Fruit fly (Drosophila melanogaster) whole organism, embryonic: ENCODE results near the gene CG7557.

Source experiments
- ATbp ChIP-seq: fragments of 200-800 bp; sonication (Bioruptor generic); optimal IDR thresholded peaks from 2 replicates; lab custom pipeline; 2017; ENCODE audit warnings: missing biosample characterization, mild to moderate bottlenecking, missing genetic modification characterization, missing genetic modification reagents
- Atf-2 ChIP-seq: fragments of 200-800 bp; sonication (Bioruptor generic); optimal IDR thresholded peaks from 2 replicates; lab custom pipeline; 2016; ENCODE audit warnings: missing biosample characterization, missing genetic modification characterization
- CG10267 ChIP-seq: fragments of 200-800 bp; sonication (Bioruptor generic); optimal IDR thresholded peaks from 2 replicates; lab custom pipeline; 2018; ENCODE audit warnings: missing biosample characterization, mild to moderate bottlenecking, missing genetic modification characterization, moderate library complexity
- CG10959 ChIP-seq: fragments of 200-800 bp; sonication (Bioruptor generic); IDR thresholded peaks from 2 replicates; pipeline ENCODE4 v1.3.6; 2022; ENCODE audit warnings: missing biosample characterization, missing genetic modification characterization
- CG11247 ChIP-seq: fragments of 200-800 bp; sonication (Bioruptor generic); IDR thresholded peaks from 2 replicates; pipeline ENCODE4 v1.3.6; 2022; ENCODE audit warnings: missing biosample characterization, missing genetic modification characterization
- CG12236 ChIP-seq: fragments of 200-800 bp; sonication (Bioruptor generic); optimal IDR thresholded peaks from 2 replicates; lab custom pipeline; 2016; ENCODE audit warnings: missing biosample characterization, missing genetic modification characterization
- CG13424 ChIP-seq: fragments of 200-800 bp; sonication (Bioruptor generic); optimal IDR thresholded peaks from 2 replicates; lab custom pipeline; 2019; ENCODE audit warnings: missing biosample characterization, mild to moderate bottlenecking, missing genetic modification characterization, moderate library complexity
- CG13624 ChIP-seq: fragments of 200-800 bp; sonication (Bioruptor generic); optimal IDR thresholded peaks from 2 replicates; lab custom pipeline; 2016; ENCODE audit warnings: missing biosample characterization, missing genetic modification characterization
- CG1603 ChIP-seq: fragments of 200-800 bp; sonication (Bioruptor generic); optimal IDR thresholded peaks from 2 replicates; lab custom pipeline; 2019; ENCODE audit warnings: missing biosample characterization, mild to moderate bottlenecking, missing genetic modification characterization, moderate library complexity
- CG17328 ChIP-seq: fragments of 200-800 bp; sonication (Bioruptor generic); IDR thresholded peaks from 2 replicates; pipeline ENCODE4 v1.3.6; 2022; ENCODE audit warnings: missing biosample characterization, missing genetic modification characterization
- CG17359 ChIP-seq: fragments of 200-800 bp; sonication (Bioruptor generic); optimal IDR thresholded peaks from 3 replicates; lab custom pipeline; 2018; ENCODE audit warnings: missing biosample characterization, mild to moderate bottlenecking, missing genetic modification characterization, moderate library complexity
- CG17912 ChIP-seq: fragments of 200-800 bp; sonication (Bioruptor generic); optimal IDR thresholded peaks from 2 replicates; lab custom pipeline; 2018; ENCODE audit warnings: missing biosample characterization, mild to moderate bottlenecking, missing genetic modification characterization
- CG18011 ChIP-seq: fragments of 200-800 bp; sonication (Bioruptor generic); optimal IDR thresholded peaks from 2 replicates; lab custom pipeline; 2017; ENCODE audit warnings: missing biosample characterization, missing genetic modification characterization, mild to moderate bottlenecking, moderate library complexity, missing genotype
- CG18262 ChIP-seq: fragments of 200-800 bp; optimal IDR thresholded peaks from 3 replicates; lab custom pipeline; 2019; ENCODE audit warnings: missing biosample characterization, mild to moderate bottlenecking, missing genetic modification characterization, moderate library complexity
- CG2889 ChIP-seq: fragments of 200-800 bp; sonication (Bioruptor generic); IDR thresholded peaks from 3 replicates; pipeline ENCODE4 v1.3.6; 2022; ENCODE audit warnings: missing biosample characterization, missing genetic modification characterization
- CG33557 ChIP-seq: fragments of 200-800 bp; sonication (Bioruptor generic); optimal IDR thresholded peaks from 2 replicates; lab custom pipeline; 2019; ENCODE audit warnings: missing biosample characterization, mild to moderate bottlenecking, missing genetic modification characterization, moderate library complexity
- CG4282 ChIP-seq: fragments of 200-800 bp; sonication (Bioruptor generic); optimal IDR thresholded peaks from 2 replicates; lab custom pipeline; 2016; ENCODE audit warnings: missing biosample characterization, missing genetic modification characterization
- CG4617 ChIP-seq: fragments of 200-800 bp; sonication (Bioruptor generic); optimal IDR thresholded peaks from 3 replicates; lab custom pipeline; 2016; ENCODE audit warnings: missing biosample characterization, missing genetic modification characterization, borderline replicate concordance
- CG6175 ChIP-seq: fragments of 200-800 bp; sonication (Bioruptor generic); IDR thresholded peaks from 3 replicates; pipeline ENCODE4 v1.3.6; 2022; ENCODE audit warnings: missing biosample characterization, missing genetic modification characterization
- CG7963 ChIP-seq: fragments of 200-800 bp; sonication (Bioruptor generic); IDR thresholded peaks from 3 replicates; pipeline ENCODE4 v1.3.6; 2022; ENCODE audit warnings: missing biosample characterization, missing genetic modification characterization; ENCODE audit not compliant: partially characterized antibody
- CG8281 ChIP-seq: fragments of 200-800 bp; sonication (Bioruptor generic); optimal IDR thresholded peaks from 2 replicates; lab custom pipeline; 2018; ENCODE audit warnings: missing biosample characterization, mild to moderate bottlenecking, missing genetic modification characterization, moderate library complexity
- CG8944 ChIP-seq: fragments of 200-800 bp; sonication (Bioruptor generic); optimal IDR thresholded peaks from 3 replicates; lab custom pipeline; 2016; ENCODE audit warnings: missing biosample characterization, missing genetic modification characterization
- D19A ChIP-seq: fragments of 200-800 bp; optimal IDR thresholded peaks from 3 replicates; lab custom pipeline; 2019; ENCODE audit warnings: missing biosample characterization, mild to moderate bottlenecking, missing genetic modification characterization, moderate library complexity
- Drgx ChIP-seq: fragments of 200-800 bp; sonication (Bioruptor generic); IDR thresholded peaks from 2 replicates; pipeline ENCODE4 v1.3.6; 2022; ENCODE audit warnings: missing biosample characterization, missing genetic modification characterization
- ERR ChIP-seq: fragments of 200-800 bp; sonication (Bioruptor generic); optimal IDR thresholded peaks from 2 replicates; lab custom pipeline; 2016; ENCODE audit warnings: missing biosample characterization, missing genetic modification characterization
- NC2α ChIP-seq: fragments of 200-800 bp; sonication (Bioruptor generic); optimal IDR thresholded peaks from 2 replicates; lab custom pipeline; 2016; ENCODE audit warnings: missing biosample characterization, missing genetic modification characterization
- Ptx1 ChIP-seq: fragments of 200-800 bp; sonication (Bioruptor generic); IDR thresholded peaks from 2 replicates; pipeline ENCODE4 v1.3.6; 2022; ENCODE audit warnings: missing biosample characterization, missing genetic modification characterization
- Rx ChIP-seq: fragments of 200-800 bp; sonication (Bioruptor generic); IDR thresholded peaks from 2 replicates; pipeline ENCODE4 v1.3.6; 2022; ENCODE audit warnings: missing biosample characterization, missing genetic modification characterization
- Xrp1 ChIP-seq: fragments of 200-800 bp; sonication (Bioruptor generic); IDR thresholded peaks from 2 replicates; pipeline ENCODE4 v1.3.6; 2022; ENCODE audit warnings: missing biosample characterization, missing genetic modification characterization
- bab2 ChIP-seq: fragments of 200-800 bp; sonication (Bioruptor generic); optimal IDR thresholded peaks from 2 replicates; lab custom pipeline; 2016; ENCODE audit warnings: missing biosample characterization, missing genetic modification characterization
- bowl ChIP-seq: fragments of 200-800 bp; sonication (Bioruptor generic); IDR thresholded peaks from 2 replicates; pipeline ENCODE4 v1.3.6; 2022; ENCODE audit warnings: missing biosample characterization, missing genetic modification characterization
- btn ChIP-seq: fragments of 200-800 bp; sonication (Bioruptor generic); optimal IDR thresholded peaks from 2 replicates; lab custom pipeline; 2016; ENCODE audit warnings: missing biosample characterization, missing genetic modification characterization
- cas ChIP-seq: fragments of 200-800 bp; sonication (Bioruptor generic); IDR thresholded peaks from 2 replicates; pipeline ENCODE4 v1.3.6; 2022; ENCODE audit warnings: missing biosample characterization, missing genetic modification characterization
- danr ChIP-seq: fragments of 200-800 bp; sonication (Bioruptor generic); IDR thresholded peaks from 2 replicates; pipeline ENCODE4 v1.3.6; 2022; ENCODE audit warnings: missing biosample characterization, missing genetic modification characterization
- dmrt11E ChIP-seq: fragments of 200-800 bp; sonication (Bioruptor generic); optimal IDR thresholded peaks from 3 replicates; lab custom pipeline; 2018; ENCODE audit warnings: missing biosample characterization, mild to moderate bottlenecking, missing genetic modification characterization, moderate library complexity
- gce ChIP-seq: fragments of 200-800 bp; sonication (Bioruptor generic); IDR thresholded peaks from 3 replicates; pipeline ENCODE4 v1.3.6; 2022; ENCODE audit warnings: missing biosample characterization, missing genetic modification characterization
- gfzf ChIP-seq: fragments of 200-800 bp; sonication (Bioruptor generic); optimal IDR thresholded peaks from 2 replicates; lab custom pipeline; 2016; ENCODE audit warnings: missing biosample characterization, mild to moderate bottlenecking, missing genetic modification characterization, moderate library complexity
- gsb ChIP-seq: fragments of 200-800 bp; sonication (Bioruptor generic); IDR thresholded peaks from 2 replicates; pipeline ENCODE4 v1.3.6; 2022; ENCODE audit warnings: missing biosample characterization, missing genetic modification characterization
- gt ChIP-seq: fragments of 200-800 bp; sonication (Bioruptor generic); IDR thresholded peaks from 2 replicates; pipeline ENCODE4 v1.3.6; 2022; ENCODE audit warnings: missing biosample characterization, missing genetic modification characterization
- inv ChIP-seq: fragments of 200-800 bp; sonication (Bioruptor generic); IDR thresholded peaks from 2 replicates; pipeline ENCODE4 v1.3.6; 2022; ENCODE audit warnings: missing biosample characterization, missing genetic modification characterization; ENCODE audit not compliant: partially characterized antibody
- jigr1 ChIP-seq: fragments of 200-800 bp; sonication (Bioruptor generic); IDR thresholded peaks from 3 replicates; pipeline ENCODE4 v1.3.6; 2022; ENCODE audit warnings: missing biosample characterization, missing genetic modification characterization
- phol ChIP-seq: fragments of 200-800 bp; sonication (Bioruptor generic); optimal IDR thresholded peaks from 3 replicates; lab custom pipeline; 2018; ENCODE audit warnings: missing biosample characterization, mild to moderate bottlenecking, missing genetic modification characterization, moderate library complexity
- rib ChIP-seq: fragments of 200-800 bp; sonication (Bioruptor generic); IDR thresholded peaks from 2 replicates; pipeline ENCODE4 v1.3.6; 2022; ENCODE audit warnings: missing biosample characterization, missing genetic modification characterization
- sens-2 ChIP-seq: fragments of 200-800 bp; sonication (Bioruptor generic); IDR thresholded peaks from 2 replicates; pipeline ENCODE4 v1.3.6; 2022; ENCODE audit warnings: missing biosample characterization, missing genetic modification characterization
- sima ChIP-seq: fragments of 200-800 bp; sonication (Bioruptor generic); optimal IDR thresholded peaks from 2 replicates; lab custom pipeline; 2016; ENCODE audit warnings: missing biosample characterization, missing genetic modification characterization
- stwl ChIP-seq: fragments of 200-800 bp; sonication (Bioruptor generic); optimal IDR thresholded peaks from 3 replicates; lab custom pipeline; 2018; ENCODE audit warnings: missing biosample characterization, mild to moderate bottlenecking, missing genetic modification characterization, moderate library complexity
- tin ChIP-seq: fragments of 200-800 bp; sonication (Bioruptor generic); optimal IDR thresholded peaks from 3 replicates; lab custom pipeline; 2016; ENCODE audit warnings: missing biosample characterization, missing genetic modification characterization
- vvl ChIP-seq: fragments of 200-800 bp; sonication (Bioruptor generic); IDR thresholded peaks from 2 replicates; pipeline ENCODE4 v1.3.6; 2022; ENCODE audit warnings: missing biosample characterization, missing genetic modification characterization
- yki ChIP-seq: fragments of >200 bp; optimal IDR thresholded peaks from 3 replicates; lab custom pipeline; 2018
- zf30C ChIP-seq: fragments of 200-800 bp; sonication (Bioruptor generic); optimal IDR thresholded peaks from 3 replicates; lab custom pipeline; 2018; ENCODE audit warnings: missing biosample characterization, mild to moderate bottlenecking, missing genetic modification characterization
- zfh1 ChIP-seq: fragments of 200-800 bp; sonication (Bioruptor generic); IDR thresholded peaks from 3 replicates; pipeline ENCODE4 v1.3.6; 2022; ENCODE audit warnings: missing biosample characterization, missing genetic modification characterization

The CG7557 gene

DNA sequence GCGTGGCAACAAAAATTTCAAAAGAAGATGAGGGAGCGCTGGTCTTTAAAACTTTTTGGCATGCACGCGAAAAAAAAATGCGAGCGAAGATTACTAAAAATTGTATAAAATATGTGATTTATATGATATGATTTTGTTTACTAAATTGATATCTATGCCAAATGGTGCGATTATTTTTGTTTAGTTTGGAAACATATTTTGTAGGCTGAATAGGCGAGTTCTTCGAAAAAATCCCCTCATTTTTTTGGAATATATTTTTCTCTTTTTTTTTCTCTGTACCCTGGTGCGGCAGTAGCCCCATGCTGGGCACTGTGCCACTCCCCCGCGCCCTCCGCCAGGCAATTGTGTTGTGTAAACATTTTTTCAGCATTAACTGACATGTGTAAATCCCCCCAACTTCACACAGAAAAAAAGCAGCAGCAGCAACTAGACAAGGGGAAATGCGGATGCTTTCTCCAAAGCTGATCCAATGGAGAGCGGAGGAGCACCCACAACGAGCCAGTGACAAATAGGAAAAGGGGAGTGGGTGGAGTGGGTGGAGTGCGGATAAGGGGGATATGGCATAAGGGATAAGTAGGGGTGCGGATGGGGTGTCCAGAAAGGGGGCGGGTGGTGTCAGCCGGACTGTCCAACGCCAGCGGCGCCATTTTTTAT lies 41.1 kb downstream of the CG7557 start (continued):
- TF ChIP-seq gce (GFP tag; lab: Robert Waterston, UW), result 0 out of 3 replicates have a peak, but pooled peaks have one; percentile 21
- TF ChIP-seq CG2889 (GFP tag; lab: Robert Waterston, UW), result no peak
- TF ChIP-seq phol (tag; lab: Kevin White, UChicago), result peak; percentile 35
- no peak for TF ChIP-seq ERR
- no peak for TF ChIP-seq NC2α
- TF ChIP-seq sens-2 (GFP tag; lab: Robert Waterston, UW), result no peak
- peak; percentile 18 for TF ChIP-seq D19A (tag; lab: Kevin White, UChicago)
- TF ChIP-seq zfh1 (GFP tag; lab: Robert Waterston, UW), result peak; percentile 42; the same call in 1 of the 3 replicates
- no peak for TF ChIP-seq CG13424 (tag; lab: Kevin White, UChicago)
- TF ChIP-seq sima (GFP tag; lab: Kevin White, UChicago), result no peak
- peak; percentile 26 for TF ChIP-seq dmrt11E (tag; lab: Kevin White, UChicago)
- TF ChIP-seq yki (lab: Kevin White, UChicago), result no peak
- TF ChIP-seq CG10959, result 0 out of 2 replicates have a peak, but pooled peaks have one; percentile 4
- peak; percentile 26 for TF ChIP-seq ATbp (GFP tag; lab: Kevin White, UChicago)
- TF ChIP-seq bab2, result peak; percentile 7
- TF ChIP-seq CG17359 (tag; lab: Kevin White, UChicago), result peak; percentile 33
- no peak for TF ChIP-seq gfzf (GFP tag; lab: Kevin White, UChicago)
- TF ChIP-seq CG4282 (GFP tag; lab: Kevin White, UChicago), result no peak
- TF ChIP-seq CG17328 (GFP tag; lab: Robert Waterston, UW), result peak; percentile 20; the same call in 1 of the 2 replicates
- no peak for TF ChIP-seq CG13624
- no peak for TF ChIP-seq CG8944
- TF ChIP-seq tin (GFP tag; lab: Kevin White, UChicago), result no peak
- no peak for TF ChIP-seq CG1603 (tag; lab: Kevin White, UChicago)
- TF ChIP-seq CG4617, result no peak
- no peak for TF ChIP-seq CG18011 (GFP tag; lab: Kevin White, UChicago)
- TF ChIP-seq zf30C (GFP tag; lab: Kevin White, UChicago), result no peak
- no peak for TF ChIP-seq cas (GFP tag; lab: Robert Waterston, UW)
- no peak for TF ChIP-seq CG6175 (GFP tag; lab: Robert Waterston, UW)
- TF ChIP-seq stwl, result no peak
- TF ChIP-seq CG33557 (GFP tag; lab: Kevin White, UChicago), result no peak
- TF ChIP-seq jigr1 (GFP tag; lab: Robert Waterston, UW), result no peak
- TF ChIP-seq vvl (GFP tag; lab: Robert Waterston, UW), result peak; percentile 31; the same call in 1 of the 2 replicates
- TF ChIP-seq Xrp1 (GFP tag; lab: Robert Waterston, UW), result peak; percentile 56; the same call in 1 of the 2 replicates
- no peak for TF ChIP-seq CG17912 (GFP tag; lab: Kevin White, UChicago)
- TF ChIP-seq CG8281, result no peak
- no peak for TF ChIP-seq bowl
- TF ChIP-seq gt (GFP tag; lab: Robert Waterston, UW), result no peak
- TF ChIP-seq CG11247, result no peak
- no peak for TF ChIP-seq danr (GFP tag; lab: Robert Waterston, UW)
- TF ChIP-seq Atf-2 (GFP tag; lab: Kevin White, UChicago), result no peak
- TF ChIP-seq Rx (GFP tag; lab: Robert Waterston, UW), result peak; percentile 10; the same call in 1 of the 2 replicates
- TF ChIP-seq CG7963 (GFP tag; lab: Robert Waterston, UW), result no peak
- TF ChIP-seq inv (GFP tag; lab: Robert Waterston, UW), result no peak
- TF ChIP-seq btn, result no peak
- TF ChIP-seq CG10267, result peak; percentile 28
- no peak for TF ChIP-seq Ptx1 (GFP tag; lab: Robert Waterston, UW)
- TF ChIP-seq CG12236, result no peak
- TF ChIP-seq rib, result no peak
- no peak for TF ChIP-seq Drgx (GFP tag; lab: Robert Waterston, UW)
- peak; percentile 40 for TF ChIP-seq CG18262 (tag; lab: Kevin White, UChicago)
- TF ChIP-seq gsb (GFP tag; lab: Robert Waterston, UW), result no peak
